Fruit fly (Drosophila melanogaster): Measurements from ENCODE around the gene CG10428.
A peak's percentile ranks its signal among the peaks of the same experiment; 100 is the strongest.

Gene CG10428

DNA sequence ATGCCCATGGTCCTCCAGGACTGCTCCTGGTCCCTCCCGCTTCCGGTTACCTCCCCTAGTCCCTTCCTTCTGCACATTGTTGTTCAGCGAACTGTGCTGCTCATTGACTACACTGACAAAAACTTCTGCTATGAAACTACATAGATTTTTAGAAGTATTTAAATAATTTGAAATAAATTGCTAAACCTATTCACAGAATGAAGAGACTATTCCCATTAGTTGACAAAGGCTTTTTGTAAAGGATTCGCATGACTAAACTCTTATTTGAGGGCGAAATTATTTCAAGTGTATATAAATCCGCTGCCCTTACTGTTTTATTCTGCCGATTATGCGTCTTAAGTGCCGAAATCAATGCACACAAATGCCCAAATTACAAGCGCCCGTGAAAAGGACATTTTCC is 27.4 kb upstream of the CG10428 start (continued):
- TF ChIP-seq aop (GFP tag; IDR thresholded peaks at IDR 0.05), result no peak
- no peak for TF ChIP-seq ato (GFP tag; IDR thresholded peaks at IDR 0.05; ENCODE audit: partially characterized antibody)
- TF ChIP-seq CG4360 (GFP tag; IDR thresholded peaks at IDR 0.05), result no peak
- TF ChIP-seq Hr39 (optimal IDR thresholded peaks at IDR 0.05), result no peak
- no peak for TF ChIP-seq tx (GFP tag; optimal IDR thresholded peaks at IDR 0.05)
- TF ChIP-seq ac (GFP tag; optimal IDR thresholded peaks at IDR 0.05), result peak; percentile 54
- no peak for TF ChIP-seq Tbp (GFP tag; optimal IDR thresholded peaks at IDR 0.05)
- no peak for TF ChIP-seq CG15514 (GFP tag; optimal IDR thresholded peaks at IDR 0.05)
- TF ChIP-seq nerfin-2 (GFP tag; IDR thresholded peaks at IDR 0.05; ENCODE audit: partially characterized antibody), result no peak
- TF ChIP-seq CG14667 (GFP tag; IDR thresholded peaks at IDR 0.05), result no peak
- TF ChIP-seq CG4404 (GFP tag; IDR thresholded peaks at IDR 0.05), result peak; percentile 54
- TF ChIP-seq sens-2 (GFP tag; IDR thresholded peaks at IDR 0.05), result peak; percentile 25; the same call in 1 of the 2 replicates
- peak; percentile 9 for TF ChIP-seq Antp (GFP tag; optimal IDR thresholded peaks at IDR 0.05)
- no peak for TF ChIP-seq cato (GFP tag; optimal IDR thresholded peaks at IDR 0.05; ENCODE audit: borderline replicate concordance)
- TF ChIP-seq MTF-1 (GFP tag; optimal IDR thresholded peaks at IDR 0.05; ENCODE audit: borderline replicate concordance), result no peak
- peak; percentile 49 for TF ChIP-seq nerfin-1 (tag; optimal IDR thresholded peaks at IDR 0.05)
- no peak for TF ChIP-seq CG5953 (GFP tag; IDR thresholded peaks at IDR 0.05)
- TF ChIP-seq bcd (GFP tag; optimal IDR thresholded peaks at IDR 0.05), result peak; percentile 36
- no peak for TF ChIP-seq Fer1 (GFP tag; optimal IDR thresholded peaks at IDR 0.05)
- no peak for TF ChIP-seq HLH4C (GFP tag; IDR thresholded peaks at IDR 0.05; ENCODE audit: partially characterized antibody)
- TF ChIP-seq jing (GFP tag; optimal IDR thresholded peaks at IDR 0.05), result no peak
- TF ChIP-seq CG11696 (GFP tag; IDR thresholded peaks at IDR 0.05), result no peak
- TF ChIP-seq CG10209 (GFP tag; optimal IDR thresholded peaks at IDR 0.05), result peak; percentile 53
- no peak for TF ChIP-seq bigmax (GFP tag; optimal IDR thresholded peaks at IDR 0.05)
- TF ChIP-seq crc (GFP tag; optimal IDR thresholded peaks at IDR 0.05), result no peak
- peak; percentile 36 for TF ChIP-seq NC2β (GFP tag; optimal IDR thresholded peaks at IDR 0.05)
- TF ChIP-seq Dfd (GFP tag; optimal IDR thresholded peaks at IDR 0.05), result no peak
- 0 out of 3 replicates have a peak, but pooled peaks have one; percentile 15 for TF ChIP-seq gce (GFP tag; IDR thresholded peaks at IDR 0.05)
- TF ChIP-seq Doc3 (GFP tag; IDR thresholded peaks at IDR 0.05; ENCODE audit: partially characterized antibody), result no peak
- no peak for TF ChIP-seq CG7928 (GFP tag; optimal IDR thresholded peaks at IDR 0.05)
- peak; percentile 42 for TF ChIP-seq pnt (GFP tag; optimal IDR thresholded peaks at IDR 0.05)
- TF ChIP-seq pan (optimal IDR thresholded peaks at IDR 0.05), result no peak
- TF ChIP-seq pan (GFP tag; optimal IDR thresholded peaks at IDR 0.05 in 1 of 2, IDR thresholded peaks at IDR 0.05 in 1 of 2), result no peak
- no peak for TF ChIP-seq Atf3 (GFP tag; optimal IDR thresholded peaks at IDR 0.05)
- TF ChIP-seq Hand (GFP tag; optimal IDR thresholded peaks at IDR 0.05), result no peak
- TF ChIP-seq HmgZ (tag; optimal IDR thresholded peaks at IDR 0.05), result no peak
- TF ChIP-seq Aef1 (GFP tag; IDR thresholded peaks at IDR 0.05), result no peak
- no peak for TF ChIP-seq z (GFP tag; IDR thresholded peaks at IDR 0.05)
- no peak for TF ChIP-seq CG32767 (GFP tag; IDR thresholded peaks at IDR 0.05)
- peak; percentile 49 for TF ChIP-seq Hsf (GFP tag; optimal IDR thresholded peaks at IDR 0.05)
- peak; percentile 57; the same call in 1 of the 2 replicates for TF ChIP-seq vvl (GFP tag; IDR thresholded peaks at IDR 0.05)
- peak; percentile 50 for TF ChIP-seq grau (tag; optimal IDR thresholded peaks at IDR 0.05)
- TF ChIP-seq CG31365 (tag; optimal IDR thresholded peaks at IDR 0.05), result no peak
- TF ChIP-seq CG1233 (GFP tag; optimal IDR thresholded peaks at IDR 0.05), result peak; percentile 54
- TF ChIP-seq CG16815 (GFP tag; optimal IDR thresholded peaks at IDR 0.05), result peak; percentile 33
- TF ChIP-seq p53 (GFP tag; optimal IDR thresholded peaks at IDR 0.05), result no peak
- no peak for TF ChIP-seq ewg (GFP tag; optimal IDR thresholded peaks at IDR 0.05)
- no peak for TF ChIP-seq CG9437 (GFP tag; optimal IDR thresholded peaks at IDR 0.05)
- TF ChIP-seq CG32772 (GFP tag; IDR thresholded peaks at IDR 0.05), result peak; percentile 43
- TF ChIP-seq lbe (GFP tag; optimal IDR thresholded peaks at IDR 0.05), result no peak
- TF ChIP-seq sisA (GFP tag; IDR thresholded peaks at IDR 0.05), result peak; percentile 43; the same call in 1 of the 2 replicates
- 0 out of 3 replicates have a peak, but pooled peaks have one; percentile 35 for TF ChIP-seq dysf (GFP tag; IDR thresholded peaks at IDR 0.05)
